Worm (Caenorhabditis elegans): ENCODE data around the gene fbxb-31.

ce11 chrII:3620862-3621261 lies 18.3 kb downstream of the fbxb-31 start:
- TF ChIP-seq hmg-11 (tag; optimal IDR thresholded peaks at IDR 0.05) (no peak), ama-1 (optimal IDR thresholded peaks at IDR 0.05) (no peak), snpc-4 (tag; optimal IDR thresholded peaks at IDR 0.05) (no peak)

All from whole organism, L3 larva.